Fruit fly (Drosophila melanogaster) whole organism, adult: Measurements from ENCODE around the gene CG10311.

Source experiments
- CG11617 ChIP-seq: fragments of 200-800 bp; sonication (Bioruptor generic); optimal IDR thresholded peaks from 2 replicates; lab custom pipeline; 2017; ENCODE audit warnings: mild to moderate bottlenecking, missing biosample characterization, missing genetic modification reagents, missing genetic modification characterization
- CG12768 ChIP-seq: fragments of 200-800 bp; sonication (Bioruptor generic); optimal IDR thresholded peaks from 2 replicates; lab custom pipeline; 2017; ENCODE audit warnings: missing biosample characterization, missing genetic modification characterization, mild to moderate bottlenecking, moderate library complexity, missing genetic modification reagents
- CG14711 ChIP-seq: fragments of 200-800 bp; sonication (Bioruptor generic); optimal IDR thresholded peaks from 2 replicates; lab custom pipeline; 2018; ENCODE audit warnings: missing biosample characterization, mild to moderate bottlenecking, missing genetic modification characterization, moderate library complexity
- CG1620 ChIP-seq: fragments of 200-800 bp; sonication (Bioruptor generic); optimal IDR thresholded peaks from 2 replicates; lab custom pipeline; 2016; ENCODE audit warnings: missing biosample characterization, missing genetic modification characterization
- CG33017 ChIP-seq: fragments of 200-800 bp; sonication (Bioruptor generic); optimal IDR thresholded peaks from 2 replicates; lab custom pipeline; 2018; ENCODE audit warnings: missing biosample characterization, mild to moderate bottlenecking, missing genetic modification characterization, moderate library complexity
- CG5204 ChIP-seq: fragments of 200-800 bp; sonication (Bioruptor generic); optimal IDR thresholded peaks from 2 replicates; lab custom pipeline; 2016; ENCODE audit warnings: missing biosample characterization, missing genetic modification characterization
- CG7045 ChIP-seq: fragments of 200-800 bp; sonication (Bioruptor generic); optimal IDR thresholded peaks from 2 replicates; lab custom pipeline; 2017; ENCODE audit warnings: missing biosample characterization, mild to moderate bottlenecking, missing genetic modification characterization
- CG7101 ChIP-seq: fragments of 200-800 bp; sonication (Bioruptor generic); optimal IDR thresholded peaks from 2 replicates; lab custom pipeline; 2018; ENCODE audit warnings: missing biosample characterization, mild to moderate bottlenecking, missing genetic modification characterization, moderate library complexity
- Clk ChIP-seq: fragments of 200-800 bp; sonication (Bioruptor generic); optimal IDR thresholded peaks from 2 replicates; lab custom pipeline; 2017; ENCODE audit warnings: missing biosample characterization, missing genetic modification characterization
- Crg-1 ChIP-seq: fragments of 200-800 bp; sonication (Bioruptor generic); optimal IDR thresholded peaks from 2 replicates; lab custom pipeline; 2016; ENCODE audit warnings: missing biosample characterization, missing genetic modification characterization
- Hr96 ChIP-seq: fragments of 200-800 bp; sonication (Bioruptor generic); optimal IDR thresholded peaks from 2 replicates; lab custom pipeline; 2016; ENCODE audit warnings: missing biosample characterization, missing genetic modification characterization
- Mnt ChIP-seq: fragments of 200-800 bp; sonication (Bioruptor generic); optimal IDR thresholded peaks from 2 replicates; lab custom pipeline; 2016; ENCODE audit warnings: missing biosample characterization, mild to moderate bottlenecking, missing genetic modification characterization
- bab1 ChIP-seq: fragments of 200-800 bp; sonication (Bioruptor generic); optimal IDR thresholded peaks from 3 replicates; lab custom pipeline; 2019; ENCODE audit warnings: missing biosample characterization, mild to moderate bottlenecking, missing genetic modification characterization, moderate library complexity
- cic ChIP-seq: fragments of 200-800 bp; sonication (Bioruptor generic); optimal IDR thresholded peaks from 2 replicates; lab custom pipeline; 2017; ENCODE audit warnings: missing biosample characterization, mild to moderate bottlenecking, missing genetic modification characterization, moderate library complexity
- cnc ChIP-seq, 2 experiments: fragments of >200 bp; optimal IDR thresholded peaks; 2 replicates each; lab custom pipeline; 2017
- kay ChIP-seq: fragments of 200-800 bp; sonication (Bioruptor generic); peaks from one replicate; lab custom pipeline; 2016; ENCODE audit warnings: missing biosample characterization, missing genetic modification characterization, borderline replicate concordance
- ovo ChIP-seq: fragments of 200-800 bp; sonication (Bioruptor generic); optimal IDR thresholded peaks from 2 replicates; lab custom pipeline; 2016; ENCODE audit warnings: missing biosample characterization, missing genetic modification characterization
- pad ChIP-seq: fragments of 200-800 bp; sonication (Bioruptor generic); optimal IDR thresholded peaks from 3 replicates; lab custom pipeline; 2017; ENCODE audit warnings: missing biosample characterization, missing genetic modification characterization, mild to moderate bottlenecking, moderate library complexity, missing genetic modification reagents
- tj ChIP-seq: fragments of 200-800 bp; sonication (Bioruptor generic); optimal IDR thresholded peaks from 3 replicates; lab custom pipeline; 2017; ENCODE audit warnings: missing biosample characterization, mild to moderate bottlenecking, missing genetic modification characterization, moderate library complexity
- toe ChIP-seq: fragments of 200-800 bp; sonication (Bioruptor generic); optimal IDR thresholded peaks from 2 replicates; lab custom pipeline; 2016; ENCODE audit warnings: missing biosample characterization, missing genetic modification characterization

CG10311 gene

dm6 chr3R:16337863-16338262 is 19.0 kb downstream of the CG10311 start:
- TF ChIP-seq CG5204 (GFP tag; lab: Kevin White, UChicago) (no peak), Clk (GFP tag; lab: Kevin White, UChicago) (no peak), Hr96 (no peak), CG11617 (no peak), CG7101 (no peak), CG33017 (tag; lab: Kevin White, UChicago) (no peak), cnc (optimal IDR thresholded peaks at IDR 0.05; lab: Kevin White, UChicago) (no peak), cic (GFP tag; lab: Kevin White, UChicago) (no peak), ovo (GFP tag; lab: Kevin White, UChicago) (no peak), bab1 (GFP tag; lab: Kevin White, UChicago) (no peak), CG14711 (tag; lab: Kevin White, UChicago) (no peak), CG7045 (GFP tag; lab: Kevin White, UChicago) (no peak)

dm6 chr3R:16337053-16337385 is 19.8 kb downstream of the CG10311 start:
- TF ChIP-seq ovo (GFP tag; lab: Kevin White, UChicago), result no peak
- no peak for TF ChIP-seq cic (GFP tag; lab: Kevin White, UChicago)
- no peak for TF ChIP-seq CG1620 (GFP tag; lab: Kevin White, UChicago)
- TF ChIP-seq CG12768 (GFP tag; lab: Kevin White, UChicago), result no peak
- no peak for TF ChIP-seq CG7101
- no peak for TF ChIP-seq CG14711 (tag; lab: Kevin White, UChicago)
- TF ChIP-seq pad, result no peak
- no peak for TF ChIP-seq CG33017 (tag; lab: Kevin White, UChicago)
- TF ChIP-seq bab1 (GFP tag; lab: Kevin White, UChicago), result no peak
- no peak for TF ChIP-seq CG5204 (GFP tag; lab: Kevin White, UChicago)
- TF ChIP-seq Mnt (GFP tag; lab: Kevin White, UChicago), result no peak

dm6 chr3R:16336327-16337052 is 20.3 kb downstream of the CG10311 start:
- TF ChIP-seq CG12768 (GFP tag; lab: Kevin White, UChicago) (peak; percentile 24), cnc (optimal IDR thresholded peaks at IDR 0.05; lab: Kevin White, UChicago) (no peak), CG7045 (GFP tag; lab: Kevin White, UChicago) (no peak), CG33017 (tag; lab: Kevin White, UChicago) (peak; percentile 10), CG5204 (GFP tag; lab: Kevin White, UChicago) (no peak), tj (peak; percentile 28), cic (GFP tag; lab: Kevin White, UChicago) (no peak), Hr96 (no peak), CG14711 (tag; lab: Kevin White, UChicago) (no peak), Clk (GFP tag; lab: Kevin White, UChicago) (no peak), toe (GFP tag; lab: Kevin White, UChicago) (no peak), CG11617 (no peak), CG1620 (GFP tag; lab: Kevin White, UChicago) (no peak), ovo (GFP tag; lab: Kevin White, UChicago) (no peak), kay (GFP tag; lab: Kevin White, UChicago) (peak; percentile 86), Mnt (GFP tag; lab: Kevin White, UChicago) (no peak), CG7101 (no peak), Crg-1 (GFP tag; lab: Kevin White, UChicago) (no peak), pad (no peak), bab1 (GFP tag; lab: Kevin White, UChicago) (no peak)

dm6 chr3R:16335438-16336073 is 21.3 kb downstream of the CG10311 start:
- TF ChIP-seq Crg-1 (GFP tag; lab: Kevin White, UChicago) (no peak), CG14711 (tag; lab: Kevin White, UChicago) (no peak), Mnt (GFP tag; lab: Kevin White, UChicago) (no peak), pad (no peak), CG7045 (GFP tag; lab: Kevin White, UChicago) (no peak), kay (GFP tag; lab: Kevin White, UChicago) (no peak), toe (GFP tag; lab: Kevin White, UChicago) (no peak)

dm6 chr3R:16334797-16335196 is 22.0 kb downstream of the CG10311 start:
- no peak for TF ChIP-seq CG33017 (tag; lab: Kevin White, UChicago)

dm6 chr3R:16334329-16334728 is 22.5 kb downstream of the CG10311 start:
- TF ChIP-seq Crg-1 (GFP tag; lab: Kevin White, UChicago) (no peak), cic (GFP tag; lab: Kevin White, UChicago) (no peak), pad (no peak), CG7045 (GFP tag; lab: Kevin White, UChicago) (no peak), Clk (GFP tag; lab: Kevin White, UChicago) (no peak), Hr96 (no peak), CG11617 (no peak), cnc (optimal IDR thresholded peaks at IDR 0.05; lab: Kevin White, UChicago) (no peak), bab1 (GFP tag; lab: Kevin White, UChicago) (no peak), CG5204 (GFP tag; lab: Kevin White, UChicago) (no peak), ovo (GFP tag; lab: Kevin White, UChicago) (no peak)
